Fruit fly (Drosophila melanogaster) whole organism, prepupa: ENCODE data around the gene CG11345.

Source experiments
- CG10631 ChIP-seq: fragments of 200-800 bp; sonication (Bioruptor generic); optimal IDR thresholded peaks from 2 replicates; lab custom pipeline; 2016; ENCODE audit warnings: missing biosample characterization, missing genetic modification characterization
- CG11294 ChIP-seq: fragments of 200-800 bp; sonication (Bioruptor generic); IDR thresholded peaks from 2 replicates; pipeline ENCODE4 v1.3.6; 2022; ENCODE audit warnings: missing biosample characterization, missing genetic modification characterization
- CG15336 ChIP-seq: fragments of 200-800 bp; sonication (Bioruptor generic); IDR thresholded peaks from 2 replicates; pipeline ENCODE4 v1.3.6; 2022; ENCODE audit warnings: missing biosample characterization, missing genetic modification characterization
- CG1621 ChIP-seq: fragments of 200-800 bp; sonication (Bioruptor generic); optimal IDR thresholded peaks from 3 replicates; lab custom pipeline; 2018; ENCODE audit warnings: missing biosample characterization, mild to moderate bottlenecking, missing genetic modification characterization
- CG31627 ChIP-seq: fragments of 200-800 bp; sonication (Bioruptor generic); optimal IDR thresholded peaks from 3 replicates; lab custom pipeline; 2016; ENCODE audit warnings: missing biosample characterization, missing genetic modification characterization
- CG32006 ChIP-seq: fragments of 200-800 bp; sonication (Bioruptor generic); optimal IDR thresholded peaks from 3 replicates; lab custom pipeline; 2017; ENCODE audit warnings: missing biosample characterization, mild to moderate bottlenecking, missing genetic modification characterization
- CG34406 ChIP-seq: fragments of 200-800 bp; sonication (Bioruptor generic); optimal IDR thresholded peaks from 3 replicates; lab custom pipeline; 2016; ENCODE audit warnings: missing biosample characterization, missing genetic modification characterization
- CG4318 ChIP-seq: fragments of 200-800 bp; sonication (Bioruptor generic); optimal IDR thresholded peaks from 3 replicates; lab custom pipeline; 2017; ENCODE audit warnings: missing biosample characterization, mild to moderate bottlenecking, missing genetic modification characterization
- CG6163 ChIP-seq: fragments of 200-800 bp; sonication (Bioruptor generic); IDR thresholded peaks from 3 replicates; pipeline ENCODE4 v1.3.6; 2022; ENCODE audit warnings: missing biosample characterization, missing genetic modification characterization
- CG6276 ChIP-seq: fragments of 200-800 bp; sonication (Bioruptor generic); optimal IDR thresholded peaks from 2 replicates; lab custom pipeline; 2017; ENCODE audit warnings: missing biosample characterization, mild to moderate bottlenecking, missing genetic modification characterization
- CG6854 ChIP-seq: fragments of 200-800 bp; sonication (Bioruptor generic); optimal IDR thresholded peaks from 2 replicates; lab custom pipeline; 2017; ENCODE audit warnings: missing biosample characterization, mild to moderate bottlenecking, missing genetic modification characterization
- CG8319 ChIP-seq: fragments of 200-800 bp; sonication (Bioruptor generic); optimal IDR thresholded peaks from 3 replicates; lab custom pipeline; 2016; ENCODE audit warnings: missing biosample characterization, missing genetic modification characterization
- Eip75B ChIP-seq: fragments of 200-800 bp; sonication (Bioruptor generic); optimal IDR thresholded peaks from 3 replicates; lab custom pipeline; 2016; ENCODE audit warnings: missing biosample characterization, missing genetic modification characterization
- Eip78C ChIP-seq: fragments of 200-800 bp; sonication (Bioruptor generic); peaks from one replicate; lab custom pipeline; 2016; ENCODE audit warnings: missing biosample characterization, missing genetic modification characterization
- Ets96B ChIP-seq: fragments of 200-800 bp; optimal IDR thresholded peaks from 2 replicates; lab custom pipeline; 2019; ENCODE audit warnings: missing biosample characterization, mild to moderate bottlenecking, missing genetic modification characterization, moderate library complexity
- Gug ChIP-seq: fragments of 200-800 bp; sonication (Bioruptor generic); IDR thresholded peaks from 2 replicates; pipeline ENCODE4 v1.3.6; 2022; ENCODE audit warnings: missing biosample characterization, missing genetic modification characterization
- Hr38 ChIP-seq: sonication (Bioruptor generic); optimal IDR thresholded peaks from 2 replicates; lab custom pipeline; 2016; ENCODE audit warnings: missing biosample characterization, missing genetic modification characterization
- Lpt ChIP-seq: fragments of 200-800 bp; sonication (Bioruptor generic); optimal IDR thresholded peaks from 3 replicates; lab custom pipeline; 2016; ENCODE audit warnings: missing biosample characterization, missing genetic modification characterization
- Met ChIP-seq: fragments of 200-800 bp; sonication (Bioruptor generic); optimal IDR thresholded peaks from 3 replicates; lab custom pipeline; 2016; ENCODE audit warnings: missing biosample characterization, missing genetic modification characterization
- Smox ChIP-seq: fragments of 200-800 bp; sonication (Bioruptor generic); optimal IDR thresholded peaks from 3 replicates; lab custom pipeline; 2016; ENCODE audit warnings: missing biosample characterization, missing genetic modification characterization
- Sox102F ChIP-seq: fragments of 200-800 bp; sonication (Bioruptor generic); optimal IDR thresholded peaks from 2 replicates; lab custom pipeline; 2016; ENCODE audit warnings: missing biosample characterization, mild to moderate bottlenecking, missing genetic modification characterization
- Sox15 ChIP-seq: fragments of 200-800 bp; sonication (Bioruptor generic); optimal IDR thresholded peaks from 3 replicates; lab custom pipeline; 2016; ENCODE audit warnings: missing biosample characterization, missing genetic modification characterization
- achi ChIP-seq: fragments of 200-800 bp; sonication (Bioruptor generic); optimal IDR thresholded peaks from 3 replicates; lab custom pipeline; 2016; ENCODE audit warnings: missing biosample characterization, missing genetic modification characterization
- dac ChIP-seq: fragments of 200-800 bp; sonication (Bioruptor generic); optimal IDR thresholded peaks from 2 replicates; lab custom pipeline; 2017; ENCODE audit warnings: missing biosample characterization, mild to moderate bottlenecking, missing genetic modification characterization
- dsx ChIP-seq: fragments of 200-800 bp; optimal IDR thresholded peaks from 3 replicates; lab custom pipeline; 2019; ENCODE audit warnings: missing biosample characterization, mild to moderate bottlenecking, missing genetic modification characterization, moderate library complexity; ENCODE audit not compliant: poor library complexity, severe bottlenecking
- eg ChIP-seq: fragments of 200-800 bp; sonication (Bioruptor generic); IDR thresholded peaks from 3 replicates; pipeline ENCODE4 v1.3.6; 2022; ENCODE audit warnings: missing biosample characterization, missing genetic modification characterization
- esn ChIP-seq: fragments of 200-800 bp; sonication (Bioruptor generic); optimal IDR thresholded peaks from 2 replicates; lab custom pipeline; 2016; ENCODE audit warnings: missing biosample characterization, mild to moderate bottlenecking, missing genetic modification characterization, moderate library complexity
- fd59A ChIP-seq: fragments of 200-800 bp; sonication (Bioruptor generic); optimal IDR thresholded peaks from 2 replicates; lab custom pipeline; 2017; ENCODE audit warnings: missing biosample characterization, mild to moderate bottlenecking, missing genetic modification characterization, missing genetic modification reagents
- fd85E ChIP-seq: fragments of 200-800 bp; sonication (Bioruptor generic); optimal IDR thresholded peaks from 3 replicates; lab custom pipeline; 2016; ENCODE audit warnings: missing biosample characterization, missing genetic modification characterization
- lz ChIP-seq: fragments of 200-800 bp; sonication (Bioruptor generic); optimal IDR thresholded peaks from 3 replicates; lab custom pipeline; 2016; ENCODE audit warnings: missing biosample characterization, missing genetic modification characterization
- net ChIP-seq: fragments of 200-800 bp; sonication (Bioruptor generic); optimal IDR thresholded peaks from 3 replicates; lab custom pipeline; 2016; ENCODE audit warnings: missing biosample characterization, missing genetic modification characterization
- salr ChIP-seq, 2 experiments: fragments of 200-800 bp; sonication (Bioruptor generic); optimal IDR thresholded peaks; 3 replicates each; lab custom pipeline; 2016 to 2018; ENCODE audit warnings: missing biosample characterization in 2 of 2, missing genetic modification characterization in 2 of 2, mild to moderate bottlenecking in 1 of 2
- spab ChIP-seq: fragments of 200-800 bp; sonication (Bioruptor generic); optimal IDR thresholded peaks from 2 replicates; lab custom pipeline; 2017; ENCODE audit warnings: missing biosample characterization, mild to moderate bottlenecking, missing genetic modification characterization, missing genetic modification reagents
- svp ChIP-seq: fragments of 200-800 bp; sonication (Bioruptor generic); peaks from one replicate; lab custom pipeline; 2016; ENCODE audit warnings: missing biosample characterization, missing genetic modification characterization
- vri ChIP-seq: fragments of 200-800 bp; sonication (Bioruptor generic); optimal IDR thresholded peaks from 3 replicates; lab custom pipeline; 2016; ENCODE audit warnings: missing biosample characterization, mild to moderate bottlenecking, missing genetic modification characterization

Gene CG11345

DNA sequence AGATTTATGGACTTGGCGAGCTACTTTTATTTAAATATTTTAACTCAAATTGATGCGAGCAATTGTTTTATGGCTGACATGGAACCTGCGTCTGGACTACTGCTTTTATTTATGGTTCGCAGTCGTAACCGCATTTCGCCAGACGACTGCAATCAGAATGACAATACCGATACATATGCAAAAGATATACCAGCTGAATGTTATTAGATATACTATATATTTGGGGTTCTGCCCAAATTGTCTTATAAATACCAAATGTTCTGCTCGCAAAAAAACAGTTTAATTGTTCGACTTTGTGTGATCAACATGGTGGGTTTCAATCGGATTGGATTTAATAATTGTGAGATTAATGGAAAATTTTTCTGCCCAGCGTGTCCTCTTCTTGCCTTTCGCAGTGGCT lies 11.7 kb upstream of the CG11345 start, which contains the start of gene CG32249:
TSS of gene CG32249 (plus strand) at position 301 of the 400 bp plus-strand sequence.
- no peak for TF ChIP-seq dac (GFP tag; lab: Kevin White, UChicago)
- no peak for TF ChIP-seq Eip78C
- TF ChIP-seq CG4318 (GFP tag; lab: Kevin White, UChicago): no peak
- TF ChIP-seq salr (GFP tag; optimal IDR thresholded peaks at IDR 0.05; lab: Kevin White, UChicago): no peak
- TF ChIP-seq Eip75B (GFP tag; lab: Kevin White, UChicago): no peak
- no peak for TF ChIP-seq CG6276
- no peak for TF ChIP-seq achi
- TF ChIP-seq CG32006 (GFP tag; lab: Kevin White, UChicago): no peak
- no peak for TF ChIP-seq CG15336 (GFP tag; lab: Robert Waterston, UW)
- TF ChIP-seq CG6163 (GFP tag; lab: Robert Waterston, UW): no peak
- TF ChIP-seq Ets96B (tag; lab: Kevin White, UChicago): no peak
- TF ChIP-seq CG34406 (GFP tag; lab: Kevin White, UChicago): no peak
- TF ChIP-seq CG11294 (GFP tag; lab: Robert Waterston, UW): no peak
- no peak for TF ChIP-seq esn (GFP tag; lab: Kevin White, UChicago)
- TF ChIP-seq, all 60 proteins: peak for 0

DNA sequence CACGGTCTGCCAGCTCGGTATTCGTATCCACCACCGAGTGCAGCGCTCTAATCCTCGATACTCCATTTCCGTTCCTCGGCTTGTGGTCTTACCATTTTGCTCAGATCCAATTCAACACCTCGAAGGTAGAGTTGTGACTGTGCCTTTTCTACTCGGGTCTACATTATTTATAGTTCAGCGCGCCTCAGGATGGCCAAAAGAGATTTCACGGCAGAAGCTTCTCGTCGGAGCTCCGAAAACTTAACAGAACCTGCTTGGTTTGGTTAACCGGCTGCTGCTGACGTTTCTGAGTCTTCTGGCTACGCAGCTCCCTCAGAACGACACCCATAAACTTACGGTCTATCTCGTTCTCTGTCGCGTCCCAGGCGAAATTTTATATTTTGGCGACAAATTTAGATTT lies 8.6 kb upstream of the CG11345 start, which contains the start of gene CG32241:
TSS of gene CG32241 (minus strand) at position 101 of the 400 bp plus-strand sequence.
- TF ChIP-seq CG10631 (GFP tag; lab: Kevin White, UChicago): no peak
- no peak for TF ChIP-seq CG11294 (GFP tag; lab: Robert Waterston, UW)
- TF ChIP-seq CG6854 (GFP tag; lab: Kevin White, UChicago): no peak
- no peak for TF ChIP-seq lz (GFP tag; lab: Kevin White, UChicago)
- no peak for TF ChIP-seq CG1621
- TF ChIP-seq CG6163 (GFP tag; lab: Robert Waterston, UW): no peak
- TF ChIP-seq Met (GFP tag; lab: Kevin White, UChicago): no peak
- TF ChIP-seq Ets96B (tag; lab: Kevin White, UChicago): no peak
- no peak for TF ChIP-seq Sox102F (GFP tag; lab: Kevin White, UChicago)
- no peak for TF ChIP-seq fd85E (GFP tag; lab: Kevin White, UChicago)
- TF ChIP-seq Sox15: no peak
- no peak for TF ChIP-seq CG4318 (GFP tag; lab: Kevin White, UChicago)
- no peak for TF ChIP-seq eg (GFP tag; lab: Robert Waterston, UW)
- TF ChIP-seq spab (GFP tag; lab: Kevin White, UChicago): no peak
- no peak for TF ChIP-seq dsx (GFP tag; lab: Kevin White, UChicago)
- no peak for TF ChIP-seq Hr38 (GFP tag; lab: Kevin White, UChicago)
- no peak for TF ChIP-seq fd59A (GFP tag; lab: Kevin White, UChicago)

DNA sequence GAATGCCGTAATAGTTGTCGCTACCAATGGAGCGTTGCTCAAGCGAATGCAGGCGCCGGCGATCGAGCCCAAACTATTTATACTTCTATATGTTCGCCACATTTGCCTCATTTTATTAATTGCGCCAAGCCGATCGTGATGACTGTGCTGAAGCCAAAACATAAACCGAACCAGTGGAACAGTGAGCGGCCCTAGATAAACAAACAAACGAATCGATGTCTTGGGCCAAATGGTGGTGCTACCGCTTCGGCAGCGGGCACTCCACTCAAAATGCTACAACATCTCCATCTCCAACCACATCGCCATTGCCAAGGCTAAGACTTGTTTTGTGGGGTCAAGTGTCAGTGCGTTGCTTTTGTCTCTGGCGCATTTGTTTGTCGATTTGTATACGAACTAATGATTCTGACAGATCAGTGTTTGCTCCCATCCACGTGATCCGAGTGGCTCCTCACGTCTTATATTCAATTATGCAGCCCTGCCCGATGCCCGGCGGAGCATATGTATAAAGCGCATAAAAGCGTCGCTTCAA lies 5.9 kb upstream of the CG11345 start, which contains the start of gene CG15024:
TSS of gene CG15024 (minus strand) at position 51 of the 529 bp plus-strand sequence.
- TF ChIP-seq net (GFP tag; lab: Kevin White, UChicago) (no peak), Lpt (no peak), vri (GFP tag; lab: Kevin White, UChicago) (no peak), Smox (GFP tag; lab: Kevin White, UChicago) (no peak), Gug (GFP tag; lab: Robert Waterston, UW) (no peak), eg (GFP tag; lab: Robert Waterston, UW) (no peak), Hr38 (GFP tag; lab: Kevin White, UChicago) (no peak), dsx (GFP tag; lab: Kevin White, UChicago) (no peak), CG6854 (GFP tag; lab: Kevin White, UChicago) (no peak), CG8319 (GFP tag; lab: Kevin White, UChicago) (no peak), Sox102F (GFP tag; lab: Kevin White, UChicago) (no peak), lz (GFP tag; lab: Kevin White, UChicago) (no peak), dac (GFP tag; lab: Kevin White, UChicago) (no peak)

DNA sequence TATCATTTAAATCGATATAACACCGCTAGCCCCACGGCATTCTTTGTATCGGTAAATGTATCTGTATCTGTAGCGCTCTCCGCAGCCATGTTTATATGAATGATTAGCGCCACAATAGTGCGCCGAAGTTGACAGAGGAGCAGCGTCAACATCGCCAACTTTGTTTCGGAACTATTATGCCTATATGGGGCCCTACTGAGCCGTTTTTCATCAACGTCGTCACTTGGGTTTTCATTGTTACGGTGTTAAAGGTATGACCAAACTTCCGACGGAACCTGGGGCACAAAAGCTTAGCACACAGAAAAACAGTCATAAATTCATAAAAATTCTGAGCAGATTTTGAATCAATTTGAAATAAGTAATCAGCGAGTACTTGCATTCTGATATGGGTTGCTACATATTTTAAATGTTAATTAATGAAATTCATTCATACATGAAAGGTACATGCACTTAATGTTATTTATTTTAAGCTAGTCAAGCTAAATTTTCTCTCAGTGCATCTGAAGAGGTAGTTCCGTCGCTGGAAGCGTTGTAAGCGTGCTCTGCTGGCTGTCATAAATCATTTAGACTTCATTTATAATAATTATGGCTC lies 3.6 kb upstream of the CG11345 start, which contains the start of gene CG15023:
TSS of gene CG15023 (minus strand) at position 51 of the 592 bp plus-strand sequence.
- TF ChIP-seq vri (GFP tag; lab: Kevin White, UChicago) (no peak), CG31627 (GFP tag; lab: Kevin White, UChicago) (no peak), Eip78C (peak; percentile 61), svp (GFP tag; lab: Kevin White, UChicago) (no peak)
